Worm (Caenorhabditis elegans) whole organism, late embryonic: ENCODE results near the gene srd-51.

Source experiments
- C08G9.2 ChIP-seq: sonication (generic microtip); optimal IDR thresholded peaks from 2 replicates; lab custom pipeline; 2016; ENCODE audit warnings: mild to moderate bottlenecking, missing genetic modification characterization, moderate library complexity, missing compliant biosample characterization
- F13H6.1 ChIP-seq: sonication (generic microtip); optimal IDR thresholded peaks from 2 replicates; lab custom pipeline; 2016; ENCODE audit warnings: missing genetic modification characterization, missing compliant biosample characterization
- K02D7.2 ChIP-seq: sonication (generic microtip); optimal IDR thresholded peaks from 2 replicates; lab custom pipeline; 2017; ENCODE audit warnings: mild to moderate bottlenecking, missing genetic modification characterization, missing compliant biosample characterization
- K09A11.1 ChIP-seq: sonication (generic microtip); optimal IDR thresholded peaks from 2 replicates; lab custom pipeline; 2017; ENCODE audit warnings: antibody characterized with exemption, mild to moderate bottlenecking, missing genetic modification characterization, missing compliant biosample characterization; ENCODE audit not compliant: insufficient read depth
- Y22D7AL.16 ChIP-seq: sonication (generic microtip); optimal IDR thresholded peaks from 2 replicates; lab custom pipeline; 2016; ENCODE audit warnings: missing genetic modification characterization, missing compliant biosample characterization
- ahr-1 ChIP-seq: sonication (generic microtip); optimal IDR thresholded peaks from 2 replicates; lab custom pipeline; 2016; ENCODE audit warnings: missing genetic modification characterization, missing compliant biosample characterization
- ama-1 ChIP-seq: fragments of 150-350 bp; optimal IDR thresholded peaks from 2 replicates; lab custom pipeline; 2014
- ceh-18 ChIP-seq: sonication (generic microtip); optimal IDR thresholded peaks from 2 replicates; lab custom pipeline; 2016; ENCODE audit warnings: missing genetic modification characterization, missing compliant biosample characterization
- ceh-19 ChIP-seq: fragments of 200-800 bp; sonication (Bioruptor generic); optimal IDR thresholded peaks from 2 replicates; lab custom pipeline; 2018; ENCODE audit warnings: mild to moderate bottlenecking, missing genetic modification characterization, missing compliant biosample characterization
- ceh-30 ChIP-seq: fragments of 150-350 bp; optimal IDR thresholded peaks from 2 replicates; lab custom pipeline; 2014; ENCODE audit warnings: missing biosample characterization, missing genetic modification characterization
- ceh-34 ChIP-seq: sonication (generic microtip); optimal IDR thresholded peaks from 2 replicates; lab custom pipeline; 2016; ENCODE audit warnings: mild to moderate bottlenecking, missing genetic modification characterization, missing compliant biosample characterization
- ceh-45 ChIP-seq: fragments of 200-800 bp; sonication (Bioruptor generic); IDR thresholded peaks from 2 replicates; pipeline ENCODE4 v1.3.6; 2022; ENCODE audit warnings: missing genetic modification reagents, missing genetic modification characterization, missing compliant biosample characterization
- ceh-48 ChIP-seq: sonication (generic microtip); optimal IDR thresholded peaks from 2 replicates; lab custom pipeline; 2016; ENCODE audit warnings: missing genetic modification characterization, inconsistent platforms, missing compliant biosample characterization
- ceh-6 ChIP-seq: fragments of 200-800 bp; sonication (Bioruptor generic); optimal IDR thresholded peaks from 2 replicates; lab custom pipeline; 2018; ENCODE audit warnings: mild to moderate bottlenecking, missing genetic modification characterization, missing compliant biosample characterization
- ceh-9 ChIP-seq: sonication (generic microtip); optimal IDR thresholded peaks from 2 replicates; lab custom pipeline; 2016; ENCODE audit warnings: mild to moderate bottlenecking, missing genetic modification characterization, inconsistent platforms, missing compliant biosample characterization
- che-1 ChIP-seq: sonication (generic microtip); optimal IDR thresholded peaks from 2 replicates; lab custom pipeline; 2016; ENCODE audit warnings: mild to moderate bottlenecking, missing genetic modification characterization, missing compliant biosample characterization
- dmd-4 ChIP-seq: sonication (generic microtip); optimal IDR thresholded peaks from 2 replicates; lab custom pipeline; 2016; ENCODE audit warnings: borderline replicate concordance, missing genetic modification characterization, missing compliant biosample characterization
- elt-4 ChIP-seq: sonication (generic microtip); optimal IDR thresholded peaks from 2 replicates; lab custom pipeline; 2016; ENCODE audit warnings: missing genetic modification characterization, missing compliant biosample characterization
- ets-4 ChIP-seq: sonication (generic microtip); optimal IDR thresholded peaks from 2 replicates; lab custom pipeline; 2016; ENCODE audit warnings: missing genetic modification characterization, missing compliant biosample characterization
- eyg-1 ChIP-seq: sonication (generic microtip); optimal IDR thresholded peaks from 2 replicates; lab custom pipeline; 2016; ENCODE audit warnings: missing genotype, missing genetic modification characterization, missing compliant biosample characterization
- fkh-10 ChIP-seq: fragments of 150-350 bp; optimal IDR thresholded peaks from 2 replicates; lab custom pipeline; 2014; ENCODE audit warnings: missing biosample characterization, missing genetic modification reagents, missing genetic modification characterization
- fkh-6 ChIP-seq: sonication (generic microtip); optimal IDR thresholded peaks from 2 replicates; lab custom pipeline; 2016; ENCODE audit warnings: missing genetic modification characterization, missing compliant biosample characterization
- hlh-13 ChIP-seq: fragments of 200-800 bp; sonication (Bioruptor generic); optimal IDR thresholded peaks from 2 replicates; lab custom pipeline; 2018; ENCODE audit warnings: mild to moderate bottlenecking, missing genetic modification characterization, missing compliant biosample characterization
- hlh-6 ChIP-seq: sonication (generic microtip); optimal IDR thresholded peaks from 2 replicates; lab custom pipeline; 2016; ENCODE audit warnings: missing genotype, missing genetic modification characterization, missing compliant biosample characterization
- mec-3 ChIP-seq: sonication (generic microtip); optimal IDR thresholded peaks from 2 replicates; lab custom pipeline; 2016; ENCODE audit warnings: borderline replicate concordance, missing genetic modification characterization, missing compliant biosample characterization
- nhr-232 ChIP-seq: sonication (generic microtip); optimal IDR thresholded peaks from 2 replicates; lab custom pipeline; 2016; ENCODE audit warnings: missing genetic modification characterization, missing compliant biosample characterization
- pha-2 ChIP-seq: sonication (generic microtip); optimal IDR thresholded peaks from 2 replicates; lab custom pipeline; 2017; ENCODE audit warnings: mild to moderate bottlenecking, missing genetic modification characterization, missing compliant biosample characterization
- pha-4 ChIP-seq: fragments of 150-350 bp; optimal IDR thresholded peaks from 2 replicates; lab custom pipeline; 2018; ENCODE audit warnings: missing biosample characterization, missing genetic modification reagents, missing genetic modification characterization
- pros-1 ChIP-seq: fragments of 150-350 bp; optimal IDR thresholded peaks from 2 replicates; lab custom pipeline; 2014; ENCODE audit warnings: missing biosample characterization, missing genetic modification reagents, missing genetic modification characterization
- sox-2 ChIP-seq: fragments of 200-800 bp; sonication (Bioruptor generic); IDR thresholded peaks from 2 replicates; pipeline ENCODE4 v1.3.6; 2022; ENCODE audit warnings: missing genetic modification reagents, missing genetic modification characterization, missing compliant biosample characterization
- sox-4 ChIP-seq: sonication (generic microtip); optimal IDR thresholded peaks from 2 replicates; lab custom pipeline; 2017; ENCODE audit warnings: mild to moderate bottlenecking, missing genetic modification characterization, inconsistent platforms, missing compliant biosample characterization
- syd-9 ChIP-seq: sonication (generic microtip); optimal IDR thresholded peaks from 2 replicates; lab custom pipeline; 2016; ENCODE audit warnings: mild to moderate bottlenecking, missing genetic modification characterization, moderate library complexity, missing compliant biosample characterization
- ttx-3 ChIP-seq: sonication (generic microtip); optimal IDR thresholded peaks from 2 replicates; lab custom pipeline; 2016; ENCODE audit warnings: missing genetic modification reagents, missing genetic modification characterization, missing compliant biosample characterization
- unc-3 ChIP-seq, 2 experiments: fragments of 200-800 bp in 1 of 2; sonication (Bioruptor generic) in 1 of 2; sonication (generic microtip) in 1 of 2; conservative IDR thresholded peaks in 1 of 2; optimal IDR thresholded peaks in 1 of 2; 2 replicates each; pipeline versions ENCODE4 v1.3.6 to Lab custom; 2016 to 2022; ENCODE audit warnings: missing compliant biosample characterization in 2 of 2, missing genetic modification characterization in 2 of 2, missing genetic modification reagents in 1 of 2
- unc-86 ChIP-seq: sonication (generic microtip); optimal IDR thresholded peaks from 2 replicates; lab custom pipeline; 2016; ENCODE audit warnings: missing genetic modification characterization, missing compliant biosample characterization

srd-51 gene

ce11 chrX:13466926-13467866, 17.5 kb downstream of the srd-51 start, which contains the start of gene col-183:
TSS of gene col-183 (minus strand) at chrX:13467764.
- TF ChIP-seq ceh-34 (tag; lab: Kevin White, UChicago) (no peak), elt-4 (tag; lab: Kevin White, UChicago) (peak; percentile 71), ceh-9 (tag; lab: Kevin White, UChicago) (peak; percentile 33), ceh-30 (tag; lab: Kevin White, UChicago) (no peak)
- TF ChIP-seq, all 69 proteins: peak for 2

ce11 chrX:13463793-13464192, 20.9 kb downstream of the srd-51 start, which contains the start of gene F02D10.2:
TSS of gene F02D10.2 (minus strand) at chrX:13463893.
- no peak for TF ChIP-seq K09A11.1 (tag; lab: Kevin White, UChicago)
- TF ChIP-seq unc-3 (GFP tag; conservative IDR thresholded peaks at IDR 0.05; lab: Robert Waterston, UW): no peak
- TF ChIP-seq unc-3 (tag; optimal IDR thresholded peaks at IDR 0.05; lab: Kevin White, UChicago): no peak
- no peak for TF ChIP-seq mec-3 (tag; lab: Kevin White, UChicago)
- TF ChIP-seq ets-4 (tag; lab: Kevin White, UChicago): no peak
- TF ChIP-seq ceh-6 (GFP tag; lab: Kevin White, UChicago): no peak
- TF ChIP-seq che-1 (tag; lab: Kevin White, UChicago): no peak
- no peak for TF ChIP-seq ttx-3
- TF ChIP-seq F13H6.1 (tag; lab: Kevin White, UChicago): no peak
- TF ChIP-seq dmd-4: no peak
- TF ChIP-seq syd-9 (tag; lab: Kevin White, UChicago): no peak
- no peak for TF ChIP-seq ama-1
- no peak for TF ChIP-seq hlh-13
- TF ChIP-seq pros-1 (tag; lab: Kevin White, UChicago): no peak
- no peak for TF ChIP-seq K02D7.2
- TF ChIP-seq C08G9.2 (tag; lab: Kevin White, UChicago): no peak
- no peak for TF ChIP-seq sox-2 (GFP tag; lab: Robert Waterston, UW)
- TF ChIP-seq, all 69 proteins: peak for 0

DNA sequence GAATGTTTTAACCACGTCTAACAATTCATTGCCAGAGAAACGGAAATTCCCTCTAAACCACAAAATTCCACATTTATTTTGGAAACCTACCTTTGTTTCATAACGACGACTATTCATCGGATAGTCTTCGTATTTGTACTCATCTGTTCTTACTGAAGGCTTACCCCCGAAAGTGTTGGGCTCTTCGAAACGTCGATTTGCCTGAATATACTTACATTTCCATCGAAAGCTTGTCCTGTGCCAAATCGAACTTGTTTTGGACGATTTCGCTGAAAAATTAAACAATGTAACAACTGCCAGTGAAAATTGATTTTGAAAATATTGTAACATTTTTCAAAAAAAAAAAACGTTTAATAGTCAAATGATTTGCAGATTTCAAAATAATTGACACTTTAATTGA, 22.2 kb downstream of the srd-51 start, which contains the start of gene F02D10.3:
F02D10.3 (minus strand) TSS at position 101 of the 400 bp plus-strand sequence.
- TF ChIP-seq nhr-232 (tag; lab: Kevin White, UChicago) (no peak), pha-4 (no peak)

DNA sequence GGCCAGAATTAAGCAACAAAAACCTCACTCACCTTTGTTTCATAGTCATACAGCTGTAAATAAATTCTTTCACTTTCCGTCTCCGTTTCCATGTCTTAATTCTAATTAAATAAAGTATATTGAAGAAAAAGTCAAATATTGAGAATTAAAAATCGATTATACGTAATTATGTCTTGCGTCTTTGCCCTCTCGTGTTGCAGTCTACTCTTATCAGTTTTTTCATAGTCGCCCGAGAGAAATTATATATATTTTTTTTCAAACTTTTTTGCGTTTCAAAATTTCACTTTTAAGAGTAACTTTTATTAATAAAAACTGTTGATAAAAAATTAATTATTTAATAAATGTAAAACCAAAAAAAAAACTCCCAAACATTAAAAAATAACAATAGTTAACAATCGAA, 28.3 kb downstream of the srd-51 start, which contains the start of gene flr-1:
flr-1 (minus strand) TSS at position 101 of the 400 bp plus-strand sequence.
- TF ChIP-seq ceh-6 (GFP tag; lab: Kevin White, UChicago): no peak
- TF ChIP-seq hlh-6 (tag; lab: Kevin White, UChicago): no peak
- TF ChIP-seq ahr-1 (tag; lab: Kevin White, UChicago): no peak
- TF ChIP-seq ceh-18 (tag; lab: Kevin White, UChicago): no peak
- no peak for TF ChIP-seq pros-1 (tag; lab: Kevin White, UChicago)
- no peak for TF ChIP-seq ceh-48 (tag; lab: Kevin White, UChicago)
- no peak for TF ChIP-seq ama-1
- no peak for TF ChIP-seq Y22D7AL.16
- TF ChIP-seq fkh-6 (tag; lab: Kevin White, UChicago): no peak
- no peak for TF ChIP-seq sox-2 (GFP tag; lab: Robert Waterston, UW)
- TF ChIP-seq sox-4 (tag; lab: Kevin White, UChicago): no peak
- TF ChIP-seq, all 69 proteins: peak for 0

- TF ChIP-seq ceh-45 (GFP tag; lab: Robert Waterston, UW): no peak
- TF ChIP-seq pha-2: no peak
- TF ChIP-seq unc-86 (tag; lab: Kevin White, UChicago): no peak
- TF ChIP-seq che-1 (tag; lab: Kevin White, UChicago): no peak
- TF ChIP-seq ceh-19 (GFP tag; lab: Kevin White, UChicago): no peak
- TF ChIP-seq fkh-10: no peak
- no peak for TF ChIP-seq eyg-1 (tag; lab: Kevin White, UChicago)
- no peak for TF ChIP-seq elt-4 (tag; lab: Kevin White, UChicago)
- no peak for TF ChIP-seq fkh-6 (tag; lab: Kevin White, UChicago)
Measured at ce11 chrX:13451578-13451977, 33.1 kb downstream of the srd-51 start, which contains the start of gene F02D10.6. TSS of gene F02D10.6 (minus strand) at chrX:13451678.
